Worm (Caenorhabditis elegans) whole organism, late embryonic: ENCODE results near the gene F13H8.6.

Source experiments
- C08G9.2 ChIP-seq: sonication (generic microtip); optimal IDR thresholded peaks from 2 replicates; lab custom pipeline; 2016; ENCODE audit warnings: mild to moderate bottlenecking, missing genetic modification characterization, moderate library complexity, missing compliant biosample characterization
- K09A11.1 ChIP-seq: sonication (generic microtip); optimal IDR thresholded peaks from 2 replicates; lab custom pipeline; 2017; ENCODE audit warnings: antibody characterized with exemption, mild to moderate bottlenecking, missing genetic modification characterization, missing compliant biosample characterization; ENCODE audit not compliant: insufficient read depth
- T23F11.4 ChIP-seq: fragments of 200-800 bp; sonication (Bioruptor generic); optimal IDR thresholded peaks from 2 replicates; lab custom pipeline; 2018; ENCODE audit warnings: mild to moderate bottlenecking, missing genetic modification characterization, missing compliant biosample characterization
- ahr-1 ChIP-seq: sonication (generic microtip); optimal IDR thresholded peaks from 2 replicates; lab custom pipeline; 2016; ENCODE audit warnings: missing genetic modification characterization, missing compliant biosample characterization
- ceh-14 ChIP-seq: sonication (generic microtip); optimal IDR thresholded peaks from 2 replicates; lab custom pipeline; 2016; ENCODE audit warnings: missing genotype, missing genetic modification characterization, missing compliant biosample characterization
- ceh-2 ChIP-seq: sonication (generic microtip); optimal IDR thresholded peaks from 2 replicates; lab custom pipeline; 2016; ENCODE audit warnings: missing genotype, missing genetic modification characterization, missing compliant biosample characterization
- ceh-24 ChIP-seq: sonication (generic microtip); optimal IDR thresholded peaks from 2 replicates; lab custom pipeline; 2016; ENCODE audit warnings: mild to moderate bottlenecking, missing genetic modification characterization, missing compliant biosample characterization
- ceh-30 ChIP-seq: fragments of 150-350 bp; optimal IDR thresholded peaks from 2 replicates; lab custom pipeline; 2014; ENCODE audit warnings: missing biosample characterization, missing genetic modification characterization
- ceh-31 ChIP-seq: sonication (generic microtip); optimal IDR thresholded peaks from 2 replicates; lab custom pipeline; 2016; ENCODE audit warnings: missing genetic modification characterization, missing compliant biosample characterization
- ceh-34 ChIP-seq: sonication (generic microtip); optimal IDR thresholded peaks from 2 replicates; lab custom pipeline; 2016; ENCODE audit warnings: mild to moderate bottlenecking, missing genetic modification characterization, missing compliant biosample characterization
- ceh-48 ChIP-seq: sonication (generic microtip); optimal IDR thresholded peaks from 2 replicates; lab custom pipeline; 2016; ENCODE audit warnings: missing genetic modification characterization, inconsistent platforms, missing compliant biosample characterization
- ceh-6 ChIP-seq: fragments of 200-800 bp; sonication (Bioruptor generic); optimal IDR thresholded peaks from 2 replicates; lab custom pipeline; 2018; ENCODE audit warnings: mild to moderate bottlenecking, missing genetic modification characterization, missing compliant biosample characterization
- che-1 ChIP-seq: sonication (generic microtip); optimal IDR thresholded peaks from 2 replicates; lab custom pipeline; 2016; ENCODE audit warnings: mild to moderate bottlenecking, missing genetic modification characterization, missing compliant biosample characterization
- dve-1 ChIP-seq: sonication (generic microtip); optimal IDR thresholded peaks from 2 replicates; lab custom pipeline; 2017; ENCODE audit warnings: antibody characterized with exemption, mild to moderate bottlenecking, missing genetic modification characterization, missing compliant biosample characterization
- elt-2 ChIP-seq: sonication (generic microtip); optimal IDR thresholded peaks from 2 replicates; lab custom pipeline; 2016; ENCODE audit warnings: missing genetic modification reagents, missing genetic modification characterization, missing compliant biosample characterization
- eyg-1 ChIP-seq: sonication (generic microtip); optimal IDR thresholded peaks from 2 replicates; lab custom pipeline; 2016; ENCODE audit warnings: missing genotype, missing genetic modification characterization, missing compliant biosample characterization
- fkh-6 ChIP-seq: sonication (generic microtip); optimal IDR thresholded peaks from 2 replicates; lab custom pipeline; 2016; ENCODE audit warnings: missing genetic modification characterization, missing compliant biosample characterization
- gmeb-2 ChIP-seq: sonication (generic microtip); optimal IDR thresholded peaks from 2 replicates; lab custom pipeline; 2016; ENCODE audit warnings: missing genetic modification characterization, inconsistent platforms, missing compliant biosample characterization
- hlh-15 ChIP-seq: sonication (generic microtip); optimal IDR thresholded peaks from 2 replicates; lab custom pipeline; 2016; ENCODE audit warnings: missing genetic modification characterization, missing compliant biosample characterization
- hlh-30 ChIP-seq: sonication (generic microtip); optimal IDR thresholded peaks from 2 replicates; lab custom pipeline; 2017; ENCODE audit warnings: antibody characterized with exemption, missing genetic modification characterization, missing compliant biosample characterization; ENCODE audit not compliant: insufficient read depth
- hlh-6 ChIP-seq: sonication (generic microtip); optimal IDR thresholded peaks from 2 replicates; lab custom pipeline; 2016; ENCODE audit warnings: missing genotype, missing genetic modification characterization, missing compliant biosample characterization
- hlh-8 ChIP-seq: sonication (generic microtip); optimal IDR thresholded peaks from 2 replicates; lab custom pipeline; 2016; ENCODE audit warnings: missing genotype, missing genetic modification characterization, missing compliant biosample characterization
- lim-6 ChIP-seq: sonication (generic microtip); optimal IDR thresholded peaks from 2 replicates; lab custom pipeline; 2016; ENCODE audit warnings: missing genetic modification characterization, missing compliant biosample characterization
- madf-2 ChIP-seq: sonication (generic microtip); optimal IDR thresholded peaks from 2 replicates; lab custom pipeline; 2017; ENCODE audit warnings: missing genetic modification characterization, missing compliant biosample characterization
- mec-3 ChIP-seq: sonication (generic microtip); optimal IDR thresholded peaks from 2 replicates; lab custom pipeline; 2016; ENCODE audit warnings: borderline replicate concordance, missing genetic modification characterization, missing compliant biosample characterization
- nfya-1 ChIP-seq: sonication (generic microtip); optimal IDR thresholded peaks from 2 replicates; lab custom pipeline; 2017; ENCODE audit warnings: missing genetic modification characterization, mild to moderate bottlenecking, missing compliant biosample characterization, antibody characterized with exemption, moderate library complexity
- nhr-11 ChIP-seq: fragments of 150-350 bp; optimal IDR thresholded peaks from 2 replicates; lab custom pipeline; 2014; ENCODE audit warnings: missing biosample characterization, missing genetic modification characterization
- pag-3 ChIP-seq: sonication (generic microtip); optimal IDR thresholded peaks from 2 replicates; lab custom pipeline; 2016; ENCODE audit warnings: missing compliant biosample characterization, missing genetic modification characterization, borderline replicate concordance
- pat-9 ChIP-seq: fragments of 200-800 bp; sonication (Bioruptor generic); optimal IDR thresholded peaks from 2 replicates; lab custom pipeline; 2018; ENCODE audit warnings: mild to moderate bottlenecking, missing genetic modification characterization, moderate library complexity, missing compliant biosample characterization
- pha-2 ChIP-seq: sonication (generic microtip); optimal IDR thresholded peaks from 2 replicates; lab custom pipeline; 2017; ENCODE audit warnings: mild to moderate bottlenecking, missing genetic modification characterization, missing compliant biosample characterization
- pqm-1 ChIP-seq: sonication (generic microtip); optimal IDR thresholded peaks from 2 replicates; lab custom pipeline; 2016; ENCODE audit warnings: missing genetic modification characterization, missing compliant biosample characterization
- pros-1 ChIP-seq: fragments of 150-350 bp; optimal IDR thresholded peaks from 2 replicates; lab custom pipeline; 2014; ENCODE audit warnings: missing biosample characterization, missing genetic modification reagents, missing genetic modification characterization
- sdc-2 ChIP-seq: sonication (generic microtip); optimal IDR thresholded peaks from 2 replicates; lab custom pipeline; 2016; ENCODE audit warnings: missing genotype, missing genetic modification characterization, missing compliant biosample characterization
- sox-4 ChIP-seq: sonication (generic microtip); optimal IDR thresholded peaks from 2 replicates; lab custom pipeline; 2017; ENCODE audit warnings: mild to moderate bottlenecking, missing genetic modification characterization, inconsistent platforms, missing compliant biosample characterization
- ttx-3 ChIP-seq: sonication (generic microtip); optimal IDR thresholded peaks from 2 replicates; lab custom pipeline; 2016; ENCODE audit warnings: missing genetic modification reagents, missing genetic modification characterization, missing compliant biosample characterization
- unc-42 ChIP-seq: sonication (generic microtip); optimal IDR thresholded peaks from 2 replicates; lab custom pipeline; 2016; ENCODE audit warnings: missing genotype, missing genetic modification characterization, missing compliant biosample characterization
- unc-55 ChIP-seq: sonication (generic microtip); optimal IDR thresholded peaks from 2 replicates; lab custom pipeline; 2017; ENCODE audit warnings: missing biosample characterization, missing genetic modification reagents, missing genetic modification characterization

The F13H8.6 gene

ce11 chrII:6320655-6321388 lies 34.1 kb upstream of the F13H8.6 start, which contains the start of gene efr-3:
efr-3 (minus strand) TSS chrII:6321159.
- no peak for TF ChIP-seq pha-2 (tag; lab: Kevin White, UChicago)
- no peak for TF ChIP-seq hlh-15 (tag; lab: Kevin White, UChicago)
- TF ChIP-seq ceh-48 (tag; lab: Kevin White, UChicago) = peak; percentile 90
- TF ChIP-seq unc-42 (tag; lab: Kevin White, UChicago) = peak; percentile 6
- TF ChIP-seq ahr-1 (tag; lab: Kevin White, UChicago) = no peak
- no peak for TF ChIP-seq elt-2 (tag; lab: Kevin White, UChicago)
- no peak for TF ChIP-seq lim-6 (tag; lab: Kevin White, UChicago)

ce11 chrII:6311888-6312287 lies 25.1 kb upstream of the F13H8.6 start:
- TF ChIP-seq ttx-3 (tag; lab: Kevin White, UChicago) (no peak), fkh-6 (no peak), K09A11.1 (tag; lab: Kevin White, UChicago) (no peak), sdc-2 (no peak), madf-2 (tag; lab: Kevin White, UChicago) (no peak), unc-55 (no peak), mec-3 (tag; lab: Kevin White, UChicago) (no peak), hlh-6 (tag; lab: Kevin White, UChicago) (no peak), sox-4 (tag; lab: Kevin White, UChicago) (no peak), hlh-30 (tag; lab: Kevin White, UChicago) (no peak), ceh-24 (tag; lab: Kevin White, UChicago) (no peak), ceh-6 (GFP tag; lab: Kevin White, UChicago) (no peak), unc-42 (tag; lab: Kevin White, UChicago) (no peak), ceh-34 (tag; lab: Kevin White, UChicago) (no peak), dve-1 (tag; lab: Kevin White, UChicago) (no peak)

- TF ChIP-seq nhr-11 (no peak), T23F11.4 (GFP tag; lab: Kevin White, UChicago) (no peak), hlh-8 (tag; lab: Kevin White, UChicago) (no peak), lim-6 (tag; lab: Kevin White, UChicago) (no peak), ceh-24 (tag; lab: Kevin White, UChicago) (no peak), pha-2 (tag; lab: Kevin White, UChicago) (no peak), pros-1 (no peak), nfya-1 (no peak), pqm-1 (tag; lab: Kevin White, UChicago) (no peak), fkh-6 (no peak), pat-9 (tag; lab: Kevin White, UChicago) (no peak), mec-3 (tag; lab: Kevin White, UChicago) (no peak), ceh-14 (tag; lab: Kevin White, UChicago) (no peak), K09A11.1 (tag; lab: Kevin White, UChicago) (no peak), unc-42 (tag; lab: Kevin White, UChicago) (no peak)
Observed at ce11 chrII:6311459-6311858, 24.7 kb upstream of the F13H8.6 start.

- no peak for TF ChIP-seq ahr-1 (tag; lab: Kevin White, UChicago)
- no peak for TF ChIP-seq ceh-31 (tag; lab: Kevin White, UChicago)
- no peak for TF ChIP-seq ceh-30 (tag; lab: Kevin White, UChicago)
- no peak for TF ChIP-seq ceh-2
- no peak for TF ChIP-seq pag-3 (tag; lab: Kevin White, UChicago)
- no peak for TF ChIP-seq sox-4 (tag; lab: Kevin White, UChicago)
- no peak for TF ChIP-seq che-1
- TF ChIP-seq madf-2 (tag; lab: Kevin White, UChicago) = no peak
- TF ChIP-seq sdc-2 = no peak
- TF ChIP-seq K09A11.1 (tag; lab: Kevin White, UChicago) = no peak
- no peak for TF ChIP-seq pqm-1 (tag; lab: Kevin White, UChicago)
- no peak for TF ChIP-seq eyg-1 (tag; lab: Kevin White, UChicago)
- TF ChIP-seq hlh-30 (tag; lab: Kevin White, UChicago) = no peak
- TF ChIP-seq ceh-34 (tag; lab: Kevin White, UChicago) = no peak
- no peak for TF ChIP-seq gmeb-2 (tag; lab: Kevin White, UChicago)
- no peak for TF ChIP-seq C08G9.2 (tag; lab: Kevin White, UChicago)
- TF ChIP-seq ceh-24 (tag; lab: Kevin White, UChicago) = no peak
- TF ChIP-seq pha-2 (tag; lab: Kevin White, UChicago) = no peak
Observed at ce11 chrII:6309198-6309597, 22.4 kb upstream of the F13H8.6 start, which contains the start of gene glb-10. glb-10 (minus strand) TSS chrII:6309298.
